Fruit fly (Drosophila melanogaster) whole organism, embryonic: ENCODE measurements around the gene CG13012.

ENCODE experiments used
- Aef1 ChIP-seq: fragments of 200-800 bp; sonication (Bioruptor generic); IDR thresholded peaks from 3 replicates; pipeline ENCODE4 v1.3.6; 2022; ENCODE audit warnings: missing biosample characterization, missing genetic modification characterization
- Atf3 ChIP-seq: fragments of 200-800 bp; sonication (Bioruptor generic); optimal IDR thresholded peaks from 3 replicates; lab custom pipeline; 2016; ENCODE audit warnings: missing biosample characterization, missing genetic modification characterization
- CG10209 ChIP-seq: fragments of 200-800 bp; sonication (Bioruptor generic); optimal IDR thresholded peaks from 3 replicates; lab custom pipeline; 2017; ENCODE audit warnings: missing biosample characterization, mild to moderate bottlenecking, missing genetic modification characterization, missing genetic modification reagents
- CG10431 ChIP-seq: fragments of 200-800 bp; sonication (Bioruptor generic); optimal IDR thresholded peaks from 3 replicates; lab custom pipeline; 2018; ENCODE audit warnings: missing biosample characterization, mild to moderate bottlenecking, missing genetic modification characterization
- CG12659 ChIP-seq: fragments of 200-800 bp; sonication (Bioruptor generic); optimal IDR thresholded peaks from 3 replicates; lab custom pipeline; 2017; ENCODE audit warnings: mild to moderate bottlenecking, missing biosample characterization, missing genetic modification reagents, missing genetic modification characterization
- CG13296 ChIP-seq: fragments of 200-800 bp; sonication (Bioruptor generic); optimal IDR thresholded peaks from 3 replicates; lab custom pipeline; 2018; ENCODE audit warnings: missing biosample characterization, mild to moderate bottlenecking, missing genetic modification characterization
- CG16815 ChIP-seq: fragments of 200-800 bp; sonication (Bioruptor generic); optimal IDR thresholded peaks from 3 replicates; lab custom pipeline; 2017; ENCODE audit warnings: missing biosample characterization, mild to moderate bottlenecking, missing genetic modification characterization
- CG17385 ChIP-seq: fragments of 200-800 bp; sonication (Bioruptor generic); optimal IDR thresholded peaks from 3 replicates; lab custom pipeline; 2018; ENCODE audit warnings: missing biosample characterization, mild to moderate bottlenecking, missing genetic modification characterization
- CG17568 ChIP-seq: fragments of 200-800 bp; sonication (Bioruptor generic); optimal IDR thresholded peaks from 2 replicates; lab custom pipeline; 2018; ENCODE audit warnings: missing biosample characterization, mild to moderate bottlenecking, missing genetic modification characterization, moderate library complexity
- CG18262 ChIP-seq: fragments of 200-800 bp; optimal IDR thresholded peaks from 3 replicates; lab custom pipeline; 2019; ENCODE audit warnings: missing biosample characterization, mild to moderate bottlenecking, missing genetic modification characterization, moderate library complexity
- CG1832 ChIP-seq: fragments of 200-800 bp; sonication (Bioruptor generic); optimal IDR thresholded peaks from 2 replicates; lab custom pipeline; 2017; ENCODE audit warnings: missing biosample characterization, mild to moderate bottlenecking, missing genetic modification characterization, inconsistent platforms
- CG18599 ChIP-seq: fragments of 200-800 bp; sonication (Bioruptor generic); optimal IDR thresholded peaks from 3 replicates; lab custom pipeline; 2017; ENCODE audit warnings: missing biosample characterization, missing genetic modification characterization, mild to moderate bottlenecking, moderate library complexity, missing genetic modification reagents
- CG33213 ChIP-seq: fragments of 200-800 bp; sonication (Bioruptor generic); optimal IDR thresholded peaks from 3 replicates; lab custom pipeline; 2016; ENCODE audit warnings: missing biosample characterization, missing genetic modification characterization
- CG43689 ChIP-seq: fragments of 200-800 bp; sonication (Bioruptor generic); IDR thresholded peaks from 2 replicates; pipeline ENCODE4 v1.3.6; 2022; ENCODE audit warnings: missing biosample characterization, missing genetic modification characterization
- CG4730 ChIP-seq: fragments of 200-800 bp; sonication (Bioruptor generic); IDR thresholded peaks from 2 replicates; pipeline ENCODE4 v1.3.6; 2022; ENCODE audit warnings: missing biosample characterization, missing genetic modification characterization
- CG6272 ChIP-seq: fragments of 200-800 bp; sonication (Bioruptor generic); IDR thresholded peaks from 2 replicates; pipeline ENCODE4 v1.3.6; 2022; ENCODE audit warnings: missing biosample characterization, missing genetic modification characterization
- CG6791 ChIP-seq: fragments of 200-800 bp; sonication (Bioruptor generic); IDR thresholded peaks from 3 replicates; pipeline ENCODE4 v1.3.6; 2022; ENCODE audit warnings: missing biosample characterization, missing genetic modification characterization; ENCODE audit not compliant: partially characterized antibody
- CG7928 ChIP-seq: fragments of 200-800 bp; sonication (Bioruptor generic); optimal IDR thresholded peaks from 2 replicates; lab custom pipeline; 2017; ENCODE audit warnings: missing biosample characterization, mild to moderate bottlenecking, missing genetic modification characterization
- CG7987 ChIP-seq: fragments of 200-800 bp; sonication (Bioruptor generic); optimal IDR thresholded peaks from 2 replicates; lab custom pipeline; 2018; ENCODE audit warnings: missing biosample characterization, mild to moderate bottlenecking, missing genetic modification characterization, moderate library complexity
- CG9876 ChIP-seq: fragments of 200-800 bp; sonication (Bioruptor generic); optimal IDR thresholded peaks from 2 replicates; lab custom pipeline; 2016; ENCODE audit warnings: missing biosample characterization, missing genetic modification characterization
- Camta ChIP-seq: fragments of 200-800 bp; sonication (Bioruptor generic); optimal IDR thresholded peaks from 2 replicates; lab custom pipeline; 2016; ENCODE audit warnings: missing biosample characterization, missing genetic modification characterization
- Dad ChIP-seq: fragments of 200-800 bp; sonication (Bioruptor generic); optimal IDR thresholded peaks from 3 replicates; lab custom pipeline; 2016; ENCODE audit warnings: missing biosample characterization, missing genetic modification characterization
- Dek ChIP-seq: fragments of 200-800 bp; sonication (Bioruptor generic); optimal IDR thresholded peaks from 3 replicates; lab custom pipeline; 2019; ENCODE audit warnings: missing biosample characterization, mild to moderate bottlenecking, missing genetic modification characterization, moderate library complexity
- Doc3 ChIP-seq: fragments of 200-800 bp; sonication (Bioruptor generic); IDR thresholded peaks from 3 replicates; pipeline ENCODE4 v1.3.6; 2022; ENCODE audit warnings: missing biosample characterization, missing genetic modification characterization; ENCODE audit not compliant: partially characterized antibody
- E2f2 ChIP-seq: fragments of 200-800 bp; sonication (Bioruptor generic); IDR thresholded peaks from 2 replicates; pipeline ENCODE4 v1.3.6; 2022; ENCODE audit warnings: missing biosample characterization, missing genetic modification characterization
- Gsc ChIP-seq: fragments of 200-800 bp; sonication (Bioruptor generic); IDR thresholded peaks from 2 replicates; pipeline ENCODE4 v1.3.6; 2022; ENCODE audit warnings: missing biosample characterization, missing genetic modification characterization
- Gug ChIP-seq: fragments of 200-800 bp; sonication (Bioruptor generic); IDR thresholded peaks from 4 replicates; pipeline ENCODE4 v1.3.6; 2022; ENCODE audit warnings: missing biosample characterization, missing genetic modification characterization
- H15 ChIP-seq: fragments of 200-800 bp; sonication (Bioruptor generic); IDR thresholded peaks from 3 replicates; pipeline ENCODE4 v1.3.6; 2022; ENCODE audit warnings: missing biosample characterization, missing genetic modification characterization
- HLH4C ChIP-seq: fragments of 200-800 bp; sonication (Bioruptor generic); IDR thresholded peaks from 3 replicates; pipeline ENCODE4 v1.3.6; 2022; ENCODE audit warnings: missing biosample characterization, missing genetic modification characterization; ENCODE audit not compliant: partially characterized antibody
- Hmx ChIP-seq: fragments of 200-800 bp; sonication (Bioruptor generic); optimal IDR thresholded peaks from 2 replicates; lab custom pipeline; 2016; ENCODE audit warnings: missing biosample characterization, missing genetic modification characterization
- Hsf ChIP-seq: fragments of 200-800 bp; sonication (Bioruptor generic); optimal IDR thresholded peaks from 3 replicates; lab custom pipeline; 2016; ENCODE audit warnings: missing biosample characterization, missing genetic modification characterization
- Mes4 ChIP-seq: fragments of 200-800 bp; sonication (Bioruptor generic); optimal IDR thresholded peaks from 2 replicates; lab custom pipeline; 2016; ENCODE audit warnings: missing biosample characterization, missing genetic modification characterization
- Oaz ChIP-seq: fragments of 200-800 bp; sonication (Bioruptor generic); IDR thresholded peaks from 2 replicates; pipeline ENCODE4 v1.3.6; 2022; ENCODE audit warnings: missing biosample characterization, missing genetic modification characterization
- Rfx ChIP-seq: fragments of 200-800 bp; sonication (Bioruptor generic); IDR thresholded peaks from 2 replicates; pipeline ENCODE4 v1.3.6; 2022; ENCODE audit warnings: missing biosample characterization, missing genetic modification characterization
- Spps ChIP-seq: fragments of 200-800 bp; sonication (Bioruptor generic); optimal IDR thresholded peaks from 2 replicates; lab custom pipeline; 2018; ENCODE audit warnings: missing biosample characterization, mild to moderate bottlenecking, missing genetic modification characterization
- TFAM ChIP-seq: fragments of 200-800 bp; sonication (Bioruptor generic); optimal IDR thresholded peaks from 2 replicates; lab custom pipeline; 2017; ENCODE audit warnings: missing biosample characterization, missing genetic modification characterization, inconsistent platforms
- Xrp1 ChIP-seq: fragments of 200-800 bp; sonication (Bioruptor generic); IDR thresholded peaks from 2 replicates; pipeline ENCODE4 v1.3.6; 2022; ENCODE audit warnings: missing biosample characterization, missing genetic modification characterization
- ash1 ChIP-seq: fragments of 200-800 bp; sonication (Bioruptor generic); optimal IDR thresholded peaks from 2 replicates; lab custom pipeline; 2018; ENCODE audit warnings: missing biosample characterization, mild to moderate bottlenecking, missing genetic modification characterization
- caup ChIP-seq: fragments of 200-800 bp; sonication (Bioruptor generic); optimal IDR thresholded peaks from 3 replicates; lab custom pipeline; 2017; ENCODE audit warnings: missing biosample characterization, mild to moderate bottlenecking, missing genetic modification characterization, moderate library complexity; ENCODE audit not compliant: severe bottlenecking
- cg ChIP-seq: fragments of 200-800 bp; sonication (Bioruptor generic); optimal IDR thresholded peaks from 3 replicates; lab custom pipeline; 2019; ENCODE audit warnings: missing biosample characterization, mild to moderate bottlenecking, missing genetic modification characterization, moderate library complexity
- dm ChIP-seq: fragments of 200-800 bp; sonication (Bioruptor generic); optimal IDR thresholded peaks from 3 replicates; lab custom pipeline; 2016; ENCODE audit warnings: missing biosample characterization, missing genetic modification characterization
- her ChIP-seq: fragments of 200-800 bp; sonication (Bioruptor generic); optimal IDR thresholded peaks from 2 replicates; lab custom pipeline; 2016; ENCODE audit warnings: missing biosample characterization, missing genetic modification characterization
- insv ChIP-seq, 2 experiments: fragments of 200-800 bp; sonication (Bioruptor generic); optimal IDR thresholded peaks; 3 replicates each; lab custom pipeline; 2016 to 2018; ENCODE audit warnings: missing biosample characterization in 2 of 2, missing genetic modification characterization in 2 of 2
- jing ChIP-seq: fragments of 200-800 bp; sonication (Bioruptor generic); optimal IDR thresholded peaks from 2 replicates; lab custom pipeline; 2018; ENCODE audit warnings: missing biosample characterization, mild to moderate bottlenecking, missing genetic modification characterization
- run ChIP-seq: fragments of 200-800 bp; sonication (Bioruptor generic); optimal IDR thresholded peaks from 3 replicates; lab custom pipeline; 2018; ENCODE audit warnings: missing biosample characterization, mild to moderate bottlenecking, missing genetic modification characterization
- tin ChIP-seq: fragments of 200-800 bp; sonication (Bioruptor generic); optimal IDR thresholded peaks from 3 replicates; lab custom pipeline; 2016; ENCODE audit warnings: missing biosample characterization, missing genetic modification characterization
- tup ChIP-seq: fragments of 200-800 bp; sonication (Bioruptor generic); optimal IDR thresholded peaks from 2 replicates; lab custom pipeline; 2016; ENCODE audit warnings: missing biosample characterization, mild to moderate bottlenecking, missing genetic modification characterization, moderate library complexity
- vnd ChIP-seq: fragments of 200-800 bp; sonication (Bioruptor generic); IDR thresholded peaks from 3 replicates; pipeline ENCODE4 v1.3.6; 2022; ENCODE audit warnings: missing biosample characterization, missing genetic modification characterization; ENCODE audit not compliant: partially characterized antibody
- wek ChIP-seq: fragments of 200-800 bp; sonication (Bioruptor generic); optimal IDR thresholded peaks from 3 replicates; lab custom pipeline; 2018; ENCODE audit warnings: missing biosample characterization, mild to moderate bottlenecking, missing genetic modification characterization, moderate library complexity
- zen2 ChIP-seq: fragments of 200-800 bp; sonication (Bioruptor generic); IDR thresholded peaks from 3 replicates; pipeline ENCODE4 v1.3.6; 2022; ENCODE audit warnings: missing biosample characterization, missing genetic modification characterization; ENCODE audit not compliant: partially characterized antibody

The CG13012 gene

dm6 chrX:16644535-16645131 is 31.9 kb downstream of the CG13012 start (continued):
- no peak for TF ChIP-seq jing (GFP tag; lab: Kevin White, UChicago)
- peak; percentile 39 for TF ChIP-seq CG18599 (GFP tag; lab: Kevin White, UChicago)
- peak; percentile 20 for TF ChIP-seq caup
- no peak for TF ChIP-seq CG6272
- TF ChIP-seq run, result peak; percentile 73
- peak; percentile 24 for TF ChIP-seq TFAM
- peak; percentile 61 for TF ChIP-seq CG17568
- TF ChIP-seq Atf3 (GFP tag; lab: Kevin White, UChicago), result no peak
- no peak for TF ChIP-seq Hmx (GFP tag; lab: Kevin White, UChicago)
- TF ChIP-seq Oaz (GFP tag; lab: Robert Waterston, UW), result no peak
- TF ChIP-seq insv (GFP tag; optimal IDR thresholded peaks at IDR 0.05; lab: Kevin White, UChicago), result peak in 1 of 2 experiments; percentile 50
- TF ChIP-seq ash1 (GFP tag; lab: Kevin White, UChicago), result peak; percentile 20
- TF ChIP-seq zen2, result no peak
- TF ChIP-seq Gug, result no peak
- TF ChIP-seq Xrp1, result peak; percentile 76
- peak; percentile 33 for TF ChIP-seq CG10431 (GFP tag; lab: Kevin White, UChicago)
- no peak for TF ChIP-seq tup
- peak; percentile 53 for TF ChIP-seq CG7987 (GFP tag; lab: Kevin White, UChicago)
- TF ChIP-seq CG6791, result no peak
- TF ChIP-seq Dad (GFP tag; lab: Kevin White, UChicago), result no peak
- TF ChIP-seq vnd (GFP tag; lab: Robert Waterston, UW), result no peak
- no peak for TF ChIP-seq her
- TF ChIP-seq CG1832 (GFP tag; lab: Kevin White, UChicago), result no peak
- peak; percentile 52 for TF ChIP-seq CG18262 (tag; lab: Kevin White, UChicago)
- TF ChIP-seq CG43689 (GFP tag; lab: Robert Waterston, UW), result no peak
- TF ChIP-seq CG4730, result no peak
- peak; percentile 29; the same call in 1 of the 2 replicates for TF ChIP-seq E2f2
- TF ChIP-seq Rfx (GFP tag; lab: Robert Waterston, UW), result no peak
- TF ChIP-seq tin, result no peak
- TF ChIP-seq CG7928, result no peak
- no peak for TF ChIP-seq H15
- TF ChIP-seq Camta (GFP tag; lab: Kevin White, UChicago), result no peak
- TF ChIP-seq dm (GFP tag; lab: Kevin White, UChicago), result no peak
- no peak for TF ChIP-seq Hsf (GFP tag; lab: Kevin White, UChicago)
- TF ChIP-seq Gsc (GFP tag; lab: Robert Waterston, UW), result no peak
- no peak for TF ChIP-seq Doc3 (GFP tag; lab: Robert Waterston, UW)
- TF ChIP-seq CG9876 (GFP tag; lab: Kevin White, UChicago), result no peak
- TF ChIP-seq CG17385 (GFP tag; lab: Kevin White, UChicago), result peak; percentile 22
- peak; percentile 78 for TF ChIP-seq wek
- no peak for TF ChIP-seq Dek
- peak; percentile 71 for TF ChIP-seq CG10209 (GFP tag; lab: Kevin White, UChicago)
- no peak for TF ChIP-seq cg (GFP tag; lab: Kevin White, UChicago)
- peak; percentile 51 for TF ChIP-seq Mes4 (GFP tag; lab: Kevin White, UChicago)
- TF ChIP-seq CG33213, result peak; percentile 8
- no peak for TF ChIP-seq HLH4C
- no peak for TF ChIP-seq Aef1 (GFP tag; lab: Robert Waterston, UW)
- peak; percentile 2 for TF ChIP-seq CG16815 (GFP tag; lab: Kevin White, UChicago)
- peak; percentile 55 for TF ChIP-seq CG13296 (GFP tag; lab: Kevin White, UChicago)
- peak; percentile 16 for TF ChIP-seq Spps (tag; lab: Kevin White, UChicago)
- no peak for TF ChIP-seq CG12659 (GFP tag; lab: Kevin White, UChicago)
